Worm (Caenorhabditis elegans) whole organism, young adult: ENCODE results near the gene F53C11.1.

ENCODE experiments used
- C06A6.2 ChIP-seq: fragments of 200-800 bp; sonication (Bioruptor generic); conservative IDR thresholded peaks from 2 replicates; pipeline ENCODE4 v1.3.6; 2022; ENCODE audit warnings: missing genetic modification characterization, missing compliant biosample characterization
- C17E4.6 ChIP-seq: fragments of 200-800 bp; sonication (Bioruptor generic); IDR thresholded peaks from 2 replicates; pipeline ENCODE4 v1.3.6; 2022; ENCODE audit warnings: missing genetic modification reagents, missing genetic modification characterization, missing compliant biosample characterization
- D2030.7 ChIP-seq: fragments of 200-800 bp; sonication (Bioruptor generic); IDR thresholded peaks from 2 replicates; pipeline ENCODE4 v1.3.6; 2022; ENCODE audit warnings: missing genetic modification reagents, missing genetic modification characterization, missing compliant biosample characterization
- K11D2.4 ChIP-seq: fragments of 200-800 bp; sonication (Bioruptor generic); IDR thresholded peaks from 2 replicates; pipeline ENCODE4 v1.3.6; 2022; ENCODE audit warnings: missing genetic modification reagents, missing genetic modification characterization, missing compliant biosample characterization
- T07F8.4 ChIP-seq: sonication (generic microtip); optimal IDR thresholded peaks from 2 replicates; lab custom pipeline; 2016; ENCODE audit warnings: mild to moderate bottlenecking, missing genetic modification characterization, moderate library complexity, missing compliant biosample characterization
- Y53G8AR.9 ChIP-seq: fragments of 200-800 bp; sonication (Bioruptor generic); conservative IDR thresholded peaks from 2 replicates; pipeline ENCODE4 v1.3.6; 2022; ENCODE audit warnings: missing genetic modification reagents, missing genetic modification characterization, missing compliant biosample characterization
- Y79H2A.3 ChIP-seq: fragments of 200-800 bp; sonication (Bioruptor generic); conservative IDR thresholded peaks from 2 replicates; pipeline ENCODE4 v1.3.6; 2022; ENCODE audit warnings: missing genetic modification reagents, missing genetic modification characterization, missing compliant biosample characterization
- akir-1 ChIP-seq: fragments of 200-800 bp; sonication (Bioruptor generic); optimal IDR thresholded peaks from 2 replicates; lab custom pipeline; 2018; ENCODE audit warnings: mild to moderate bottlenecking, missing genetic modification characterization, moderate library complexity, missing compliant biosample characterization
- ceh-27 ChIP-seq: fragments of 200-800 bp; sonication (Bioruptor generic); optimal IDR thresholded peaks from 2 replicates; lab custom pipeline; 2018; ENCODE audit warnings: mild to moderate bottlenecking, missing genetic modification characterization, moderate library complexity, missing compliant biosample characterization
- dpl-1 ChIP-seq: fragments of 150-350 bp; optimal IDR thresholded peaks from 2 replicates; lab custom pipeline; 2014; ENCODE audit warnings: missing biosample characterization, missing genetic modification reagents, missing genetic modification characterization
- egl-18 ChIP-seq: fragments of 200-800 bp; sonication (Bioruptor generic); IDR thresholded peaks from 2 replicates; pipeline ENCODE4 v1.3.6; 2022; ENCODE audit warnings: missing genetic modification reagents, missing genetic modification characterization, missing compliant biosample characterization
- egl-44 ChIP-seq: fragments of 200-800 bp; sonication (Bioruptor generic); IDR thresholded peaks from 2 replicates; pipeline ENCODE4 v1.3.6; 2022; ENCODE audit warnings: missing genetic modification reagents, missing genetic modification characterization, missing compliant biosample characterization
- him-1 ChIP-seq: sonication (generic microtip); optimal IDR thresholded peaks from 2 replicates; lab custom pipeline; 2016; ENCODE audit warnings: missing genotype, missing genetic modification reagents, missing genetic modification characterization, missing compliant biosample characterization
- hmg-1.2 ChIP-seq: fragments of 200-800 bp; sonication (Bioruptor generic); IDR thresholded peaks from 2 replicates; pipeline ENCODE4 v1.3.6; 2022; ENCODE audit warnings: missing genetic modification reagents, missing genetic modification characterization, missing compliant biosample characterization
- lag-1 ChIP-seq: fragments of 200-800 bp; sonication (Bioruptor generic); IDR thresholded peaks from 2 replicates; pipeline ENCODE4 v1.3.6; 2022; ENCODE audit warnings: missing genetic modification reagents, missing genetic modification characterization, missing compliant biosample characterization
- let-526 ChIP-seq: fragments of 200-800 bp; sonication (Bioruptor generic); IDR thresholded peaks from 2 replicates; pipeline ENCODE4 v1.3.6; 2022; ENCODE audit warnings: missing genetic modification reagents, missing genetic modification characterization, missing compliant biosample characterization
- lin-40 ChIP-seq: sonication (generic microtip); optimal IDR thresholded peaks from 2 replicates; lab custom pipeline; 2016; ENCODE audit warnings: missing genetic modification characterization, mild to moderate bottlenecking, missing compliant biosample characterization, missing genotype, missing genetic modification reagents
- lin-54 ChIP-seq: fragments of 200-800 bp; sonication (Bioruptor generic); optimal IDR thresholded peaks from 2 replicates; lab custom pipeline; 2018; ENCODE audit warnings: mild to moderate bottlenecking, missing genetic modification characterization, missing compliant biosample characterization
- lsy-27 ChIP-seq: sonication (generic microtip); optimal IDR thresholded peaks from 2 replicates; lab custom pipeline; 2017; ENCODE audit warnings: missing genetic modification characterization, mild to moderate bottlenecking, missing compliant biosample characterization, antibody characterized with exemption, missing genotype, borderline replicate concordance; ENCODE audit not compliant: insufficient read depth
- madf-6 ChIP-seq: fragments of 200-800 bp; sonication (Bioruptor generic); IDR thresholded peaks from 2 replicates; pipeline ENCODE4 v1.3.6; 2022; ENCODE audit warnings: missing genetic modification reagents, missing genetic modification characterization, missing compliant biosample characterization
- mxl-1 ChIP-seq: sonication (generic microtip); optimal IDR thresholded peaks from 2 replicates; lab custom pipeline; 2016; ENCODE audit warnings: missing genetic modification characterization, missing compliant biosample characterization
- nfya-2 ChIP-seq: fragments of 200-800 bp; sonication (Bioruptor generic); IDR thresholded peaks from 2 replicates; pipeline ENCODE4 v1.3.6; 2022; ENCODE audit warnings: missing genetic modification reagents, missing genetic modification characterization, missing compliant biosample characterization
- nhr-120 ChIP-seq: fragments of 200-800 bp; sonication (Bioruptor generic); IDR thresholded peaks from 2 replicates; pipeline ENCODE4 v1.3.6; 2022; ENCODE audit warnings: missing genetic modification characterization, missing compliant biosample characterization
- nhr-179 ChIP-seq: sonication (generic microtip); optimal IDR thresholded peaks from 2 replicates; lab custom pipeline; 2016; ENCODE audit warnings: mild to moderate bottlenecking, missing genetic modification characterization, missing compliant biosample characterization
- nhr-80 ChIP-seq: sonication (generic microtip); optimal IDR thresholded peaks from 2 replicates; lab custom pipeline; 2016; ENCODE audit warnings: missing genetic modification characterization, missing compliant biosample characterization
- rcor-1 ChIP-seq: fragments of 200-800 bp; sonication (Bioruptor generic); IDR thresholded peaks from 2 replicates; pipeline ENCODE4 v1.3.6; 2022; ENCODE audit warnings: missing genetic modification reagents, missing genetic modification characterization, missing compliant biosample characterization
- repo-1 ChIP-seq: sonication (generic microtip); optimal IDR thresholded peaks from 2 replicates; lab custom pipeline; 2017; ENCODE audit warnings: mild to moderate bottlenecking, missing genetic modification characterization, missing compliant biosample characterization
- snpc-1.1 ChIP-seq: sonication (generic microtip); optimal IDR thresholded peaks from 2 replicates; lab custom pipeline; 2017; ENCODE audit warnings: missing genetic modification characterization, mild to moderate bottlenecking, missing compliant biosample characterization, antibody characterized with exemption, moderate library complexity, missing genotype, missing genetic modification reagents; ENCODE audit not compliant: insufficient read depth
- snpc-3.4 ChIP-seq: sonication (generic microtip); optimal IDR thresholded peaks from 2 replicates; lab custom pipeline; 2017; ENCODE audit warnings: missing genetic modification characterization, mild to moderate bottlenecking, missing compliant biosample characterization, antibody characterized with exemption, moderate library complexity, missing genotype, missing genetic modification reagents
- snpc-4 ChIP-seq, 5 experiments: fragments of 150-350 bp in 1 of 5; sonication (generic microtip) in 4 of 5; optimal IDR thresholded peaks; 2 replicates each; lab custom pipeline; 2014 to 2018; ENCODE audit warnings: missing genetic modification characterization in 5 of 5, missing biosample characterization in 3 of 5, antibody characterized with exemption in 2 of 5, mild to moderate bottlenecking in 2 of 5, missing compliant biosample characterization in 2 of 5, missing genotype in 2 of 5, moderate library complexity in 2 of 5, missing genetic modification reagents in 1 of 5
- tbx-9 ChIP-seq: sonication (generic microtip); optimal IDR thresholded peaks from 2 replicates; lab custom pipeline; 2016; ENCODE audit warnings: borderline replicate concordance, missing genetic modification characterization, inconsistent platforms, missing compliant biosample characterization
- tlf-1 ChIP-seq: fragments of 200-800 bp; sonication (Bioruptor generic); optimal IDR thresholded peaks from 2 replicates; lab custom pipeline; 2018; ENCODE audit warnings: mild to moderate bottlenecking, missing genetic modification characterization, missing compliant biosample characterization
- ztf-18 ChIP-seq: sonication (generic microtip); optimal IDR thresholded peaks from 2 replicates; lab custom pipeline; 2016; ENCODE audit warnings: missing genotype, mild to moderate bottlenecking, missing genetic modification characterization, missing compliant biosample characterization
- ztf-26 ChIP-seq: sonication (generic microtip); optimal IDR thresholded peaks from 2 replicates; lab custom pipeline; 2017; ENCODE audit warnings: missing genetic modification characterization, missing compliant biosample characterization

F53C11.1 gene

DNA sequence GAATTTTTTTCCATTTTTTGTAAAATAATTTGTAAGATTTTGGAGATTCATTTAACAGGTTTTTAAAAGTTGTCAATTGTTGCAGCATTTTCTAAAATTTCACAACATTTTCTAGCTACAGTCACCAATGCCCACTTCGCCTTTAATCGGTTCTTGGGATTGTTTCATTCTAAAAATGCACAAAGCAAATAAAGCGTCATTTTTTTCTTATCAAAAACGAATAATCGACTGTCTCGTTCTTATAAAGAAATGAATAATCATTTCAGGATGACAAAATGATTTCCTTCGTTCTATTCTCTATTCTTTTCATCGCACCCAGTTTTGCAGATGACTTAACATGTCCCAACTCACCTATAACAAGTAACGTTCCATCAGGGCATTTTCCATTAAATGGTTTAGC lies at the start of gene F53C11.1:
TSS of gene F53C11.1 (plus strand) at position 268 of the 400 bp plus-strand sequence.
- TF ChIP-seq nhr-80 (tag; lab: Kevin White, UChicago), result peak; percentile 46
- TF ChIP-seq lin-40 (tag; lab: Kevin White, UChicago), result no peak
- no peak for TF ChIP-seq repo-1 (tag; lab: Kevin White, UChicago)
- no peak for TF ChIP-seq egl-44 (GFP tag; lab: Robert Waterston, UW)
- no peak for TF ChIP-seq C17E4.6
- TF ChIP-seq T07F8.4 (tag; lab: Kevin White, UChicago), result no peak
- no peak for TF ChIP-seq lin-54 (GFP tag; lab: Kevin White, UChicago)
- no peak for TF ChIP-seq Y79H2A.3
- TF ChIP-seq snpc-1.1 (tag; lab: Kevin White, UChicago), result no peak

DNA sequence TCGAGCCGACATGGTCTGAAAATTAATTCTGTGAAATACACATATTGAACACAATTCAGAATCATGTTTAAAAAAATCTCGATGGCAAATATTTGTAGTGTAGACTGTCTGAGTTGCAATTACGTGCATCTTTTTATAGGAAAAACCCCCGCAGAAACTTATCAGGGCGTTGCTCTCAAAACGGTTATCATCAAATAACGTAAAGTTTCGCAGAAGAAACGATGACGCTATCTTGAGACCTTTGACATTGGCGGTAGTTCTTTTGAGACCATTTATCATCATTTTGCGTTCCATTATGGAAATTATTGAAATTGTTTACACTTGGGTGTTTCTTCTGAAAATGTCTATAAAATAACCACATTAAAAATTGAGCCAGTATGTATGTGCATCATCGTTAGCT lies 44.8 kb upstream of the F53C11.1 start, which contains the start of gene dct-17:
TSS of gene dct-17 (minus strand) at position 23 of the 400 bp plus-strand sequence.
- TF ChIP-seq nhr-80 (tag; lab: Kevin White, UChicago) (peak; percentile 55), dpl-1 (GFP tag; lab: Kevin White, UChicago) (no peak)

DNA sequence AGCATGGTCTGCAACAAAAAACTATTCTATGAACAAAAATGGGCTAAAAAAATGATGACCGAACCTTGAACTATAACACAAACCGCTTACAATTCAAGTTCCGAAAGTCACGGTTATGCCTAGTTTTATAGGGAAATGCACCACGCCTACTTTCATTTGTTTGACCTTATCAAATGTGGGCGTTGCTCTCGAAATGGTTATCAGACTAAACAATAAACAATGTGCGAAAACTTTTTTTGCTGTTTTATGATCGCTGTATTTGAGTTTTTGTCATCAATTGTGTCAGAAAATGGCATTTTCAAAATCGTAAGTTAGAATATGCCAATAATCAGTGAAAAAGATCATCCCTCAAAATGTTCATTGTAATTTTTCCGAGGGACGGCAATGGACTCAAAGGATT lies 39.4 kb upstream of the F53C11.1 start, which contains the start of gene F35E12.6:
TSS of gene F35E12.6 (minus strand) at position 101 of the 400 bp plus-strand sequence.
- TF ChIP-seq nhr-80 (tag; lab: Kevin White, UChicago) (peak; percentile 20), nfya-2 (GFP tag; lab: Robert Waterston, UW) (no peak)

DNA sequence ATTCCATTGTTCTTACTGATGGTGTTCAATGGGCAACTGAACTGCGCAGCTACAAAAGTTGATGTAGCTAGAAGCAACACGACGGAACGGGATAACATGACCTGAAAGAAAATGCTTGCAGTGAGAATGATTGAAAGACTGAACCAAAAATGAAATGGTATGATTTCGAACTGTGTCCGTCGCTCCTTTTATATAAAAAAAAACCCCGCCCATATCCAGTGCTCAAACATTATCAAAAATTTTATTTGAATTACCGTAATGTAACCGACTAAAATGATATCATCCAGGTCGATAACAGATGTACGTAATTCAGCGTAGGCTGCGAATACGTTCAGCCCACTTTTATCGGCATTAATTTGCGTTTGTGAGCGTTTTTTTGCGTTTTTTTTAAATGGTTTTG lies 37.2 kb upstream of the F53C11.1 start, which contains the start of gene irg-5:
TSS of gene irg-5 (minus strand) at position 101 of the 400 bp plus-strand sequence.
- no peak for TF ChIP-seq repo-1 (tag; lab: Kevin White, UChicago)
- no peak for TF ChIP-seq him-1 (tag; lab: Kevin White, UChicago)
- no peak for TF ChIP-seq C17E4.6
- TF ChIP-seq ceh-27 (GFP tag; lab: Kevin White, UChicago), result no peak
- no peak for TF ChIP-seq let-526
- no peak for TF ChIP-seq akir-1 (GFP tag; lab: Kevin White, UChicago)
- no peak for TF ChIP-seq nhr-120 (GFP tag; lab: Robert Waterston, UW)

DNA sequence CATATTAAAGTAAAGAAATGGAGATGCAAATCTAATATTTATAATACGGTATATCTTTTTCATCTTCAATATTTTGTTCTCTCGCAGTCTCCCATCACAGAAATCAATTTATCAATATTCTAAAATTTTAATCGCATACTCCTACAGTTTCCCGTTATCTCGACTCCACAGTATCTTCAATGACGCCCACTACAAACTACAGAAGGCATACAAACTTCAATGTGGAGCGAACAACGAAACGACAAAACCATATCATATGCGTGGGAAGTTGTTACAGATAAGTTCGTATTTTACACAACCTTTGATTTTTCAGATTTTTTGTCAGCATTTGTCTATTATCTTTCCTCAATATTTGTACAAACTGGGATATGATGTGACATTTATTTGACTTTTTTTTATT lies 35.7 kb upstream of the F53C11.1 start:
- TF ChIP-seq nhr-179 (tag; lab: Kevin White, UChicago), result no peak
- TF ChIP-seq nhr-80 (tag; lab: Kevin White, UChicago), result peak; percentile 49

DNA sequence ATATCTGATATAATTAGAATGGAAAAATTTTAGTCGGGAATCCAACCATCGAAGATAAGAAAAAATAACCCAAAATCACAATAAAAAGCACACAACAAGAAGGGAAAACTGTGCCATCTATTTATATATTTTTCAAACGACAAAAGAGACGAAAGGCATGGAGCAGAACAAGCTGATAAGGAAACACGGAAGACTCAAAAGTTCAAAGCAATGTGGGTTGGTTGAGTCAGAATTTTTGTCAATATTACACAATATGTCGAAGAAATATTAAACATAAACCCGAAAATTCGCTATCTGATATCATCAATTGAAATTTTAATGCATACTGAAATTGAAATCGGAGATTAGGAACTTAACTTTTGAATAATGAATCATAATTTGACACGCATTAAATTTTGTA lies 30.7 kb upstream of the F53C11.1 start, which contains the start of gene F35E12.9:
TSS of gene F35E12.9 (minus strand) at position 227 of the 400 bp plus-strand sequence.
- TF ChIP-seq nhr-80 (tag; lab: Kevin White, UChicago) (peak; percentile 84), K11D2.4 (GFP tag; lab: Robert Waterston, UW) (no peak)

DNA sequence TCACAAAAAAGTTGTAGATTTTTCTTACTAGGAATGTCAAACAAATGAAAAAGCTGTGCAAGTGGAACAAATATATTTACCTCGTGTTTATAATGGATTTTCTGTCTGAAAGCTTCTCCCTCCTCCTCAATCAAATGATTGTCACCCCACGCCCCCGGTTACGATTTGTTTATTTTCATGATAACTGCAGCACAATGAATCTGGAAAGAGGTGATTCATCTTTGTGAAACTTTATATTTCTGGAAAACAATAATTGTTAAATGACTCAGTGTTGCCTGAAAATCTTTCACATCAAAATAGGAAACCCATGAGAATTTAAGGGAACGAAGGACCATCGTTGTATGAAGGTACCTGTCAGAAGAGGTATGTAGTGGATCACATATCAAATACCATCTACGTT lies 26.9 kb upstream of the F53C11.1 start, which contains the start of gene F35E12.10:
TSS of gene F35E12.10 (minus strand) at position 101 of the 400 bp plus-strand sequence.
- TF ChIP-seq snpc-4 (GFP tag; optimal IDR thresholded peaks at IDR 0.05; lab: Kevin White, UChicago) (no peak), snpc-4 (tag; optimal IDR thresholded peaks at IDR 0.05; lab: Kevin White, UChicago) (no peak), snpc-3.4 (tag; lab: Kevin White, UChicago) (no peak), let-526 (no peak), Y53G8AR.9 (no peak), lsy-27 (tag; lab: Kevin White, UChicago) (no peak), C06A6.2 (no peak), tbx-9 (no peak), lag-1 (GFP tag; lab: Robert Waterston, UW) (no peak), ztf-18 (tag; lab: Kevin White, UChicago) (no peak), egl-18 (GFP tag; lab: Robert Waterston, UW) (no peak), madf-6 (GFP tag; lab: Robert Waterston, UW) (no peak), ztf-26 (tag; lab: Kevin White, UChicago) (no peak), tlf-1 (GFP tag; lab: Kevin White, UChicago) (no peak), mxl-1 (tag; lab: Kevin White, UChicago) (no peak), rcor-1 (GFP tag; lab: Robert Waterston, UW) (no peak), lin-54 (GFP tag; lab: Kevin White, UChicago) (no peak), hmg-1.2 (GFP tag; lab: Robert Waterston, UW) (no peak), D2030.7 (GFP tag; lab: Robert Waterston, UW) (no peak)
- TF ChIP-seq, all 124 proteins: peak for 0
